Fruit fly (Drosophila melanogaster) whole organism, embryonic: ENCODE results near the gene CG8349.

ENCODE experiments used
- Antp ChIP-seq: fragments of 200-800 bp; sonication (Bioruptor generic); optimal IDR thresholded peaks from 3 replicates; lab custom pipeline; 2016; ENCODE audit warnings: missing biosample characterization, missing genetic modification characterization
- CG10321 ChIP-seq: fragments of 200-800 bp; sonication (Bioruptor generic); IDR thresholded peaks from 2 replicates; pipeline ENCODE4 v1.3.6; 2022; ENCODE audit warnings: missing biosample characterization, missing genetic modification characterization
- CG12155 ChIP-seq: fragments of 200-800 bp; sonication (Bioruptor generic); optimal IDR thresholded peaks from 3 replicates; lab custom pipeline; 2016; ENCODE audit warnings: missing biosample characterization, missing genetic modification characterization
- CG1233 ChIP-seq: fragments of 200-800 bp; sonication (Bioruptor generic); optimal IDR thresholded peaks from 4 replicates; lab custom pipeline; 2018; ENCODE audit warnings: missing biosample characterization, mild to moderate bottlenecking, missing genetic modification characterization
- CG13123 ChIP-seq: fragments of 200-800 bp; sonication (Bioruptor generic); optimal IDR thresholded peaks from 2 replicates; lab custom pipeline; 2016; ENCODE audit warnings: missing biosample characterization, missing genetic modification characterization
- CG14014 ChIP-seq: fragments of 200-800 bp; sonication (Bioruptor generic); IDR thresholded peaks from 2 replicates; pipeline ENCODE4 v1.3.6; 2022; ENCODE audit warnings: missing biosample characterization, missing genetic modification characterization
- CG14050 ChIP-seq: fragments of 200-800 bp; sonication (Bioruptor generic); IDR thresholded peaks from 3 replicates; pipeline ENCODE4 v1.3.6; 2022; ENCODE audit warnings: missing biosample characterization, missing genetic modification characterization
- CG17186 ChIP-seq: fragments of 200-800 bp; sonication (Bioruptor generic); optimal IDR thresholded peaks from 3 replicates; lab custom pipeline; 2017; ENCODE audit warnings: missing biosample characterization, missing genetic modification reagents, missing genetic modification characterization
- CG17829 ChIP-seq: fragments of 200-800 bp; optimal IDR thresholded peaks from 2 replicates; lab custom pipeline; 2019; ENCODE audit warnings: missing biosample characterization, mild to moderate bottlenecking, missing genetic modification characterization, moderate library complexity
- CG1832 ChIP-seq: fragments of 200-800 bp; sonication (Bioruptor generic); optimal IDR thresholded peaks from 2 replicates; lab custom pipeline; 2017; ENCODE audit warnings: missing biosample characterization, mild to moderate bottlenecking, missing genetic modification characterization, inconsistent platforms
- CG18764 ChIP-seq: fragments of 200-800 bp; sonication (Bioruptor generic); optimal IDR thresholded peaks from 3 replicates; lab custom pipeline; 2016; ENCODE audit warnings: missing biosample characterization, missing genetic modification characterization
- CG2202 ChIP-seq: fragments of 200-800 bp; sonication (Bioruptor generic); optimal IDR thresholded peaks from 2 replicates; lab custom pipeline; 2018; ENCODE audit warnings: missing biosample characterization, mild to moderate bottlenecking, missing genetic modification characterization
- CG2678 ChIP-seq: fragments of 200-800 bp; sonication (Bioruptor generic); optimal IDR thresholded peaks from 3 replicates; lab custom pipeline; 2019; ENCODE audit warnings: missing biosample characterization, mild to moderate bottlenecking, missing genetic modification characterization, moderate library complexity
- CG31224 ChIP-seq: fragments of 200-800 bp; sonication (Bioruptor generic); IDR thresholded peaks from 2 replicates; pipeline ENCODE4 v1.3.6; 2022; ENCODE audit warnings: missing biosample characterization, missing genetic modification characterization
- CG32532 ChIP-seq: fragments of 200-800 bp; sonication (Bioruptor generic); IDR thresholded peaks from 2 replicates; pipeline ENCODE4 v1.3.6; 2022; ENCODE audit warnings: missing biosample characterization, missing genetic modification characterization
- CG4707 ChIP-seq: fragments of 200-800 bp; sonication (Bioruptor generic); optimal IDR thresholded peaks from 2 replicates; lab custom pipeline; 2018; ENCODE audit warnings: missing biosample characterization, mild to moderate bottlenecking, missing genetic modification characterization, moderate library complexity
- CG4730 ChIP-seq: fragments of 200-800 bp; sonication (Bioruptor generic); IDR thresholded peaks from 2 replicates; pipeline ENCODE4 v1.3.6; 2022; ENCODE audit warnings: missing biosample characterization, missing genetic modification characterization
- CG5180 ChIP-seq: fragments of 200-800 bp; sonication (Bioruptor generic); optimal IDR thresholded peaks from 3 replicates; lab custom pipeline; 2017; ENCODE audit warnings: missing biosample characterization, missing genetic modification characterization, mild to moderate bottlenecking, moderate library complexity, missing genetic modification reagents
- CG5245 ChIP-seq: fragments of 200-800 bp; sonication (Bioruptor generic); optimal IDR thresholded peaks from 3 replicates; lab custom pipeline; 2016; ENCODE audit warnings: missing biosample characterization, missing genetic modification characterization
- CG7271 ChIP-seq: fragments of 200-800 bp; sonication (Bioruptor generic); optimal IDR thresholded peaks from 2 replicates; lab custom pipeline; 2018; ENCODE audit warnings: missing biosample characterization, mild to moderate bottlenecking, missing genetic modification characterization, moderate library complexity
- CG7372 ChIP-seq: fragments of 200-800 bp; sonication (Bioruptor generic); IDR thresholded peaks from 2 replicates; pipeline ENCODE4 v1.3.6; 2022; ENCODE audit warnings: missing biosample characterization, missing genetic modification characterization
- CG7556 ChIP-seq: fragments of 200-800 bp; sonication (Bioruptor generic); optimal IDR thresholded peaks from 2 replicates; lab custom pipeline; 2017; ENCODE audit warnings: missing biosample characterization, mild to moderate bottlenecking, missing genetic modification characterization
- CG7963 ChIP-seq: fragments of 200-800 bp; sonication (Bioruptor generic); IDR thresholded peaks from 3 replicates; pipeline ENCODE4 v1.3.6; 2022; ENCODE audit warnings: missing biosample characterization, missing genetic modification characterization; ENCODE audit not compliant: partially characterized antibody
- CG8944 ChIP-seq: fragments of 200-800 bp; sonication (Bioruptor generic); optimal IDR thresholded peaks from 3 replicates; lab custom pipeline; 2016; ENCODE audit warnings: missing biosample characterization, missing genetic modification characterization
- CG9215 ChIP-seq: fragments of 200-800 bp; sonication (Bioruptor generic); IDR thresholded peaks from 2 replicates; pipeline ENCODE4 v1.3.6; 2022; ENCODE audit warnings: missing biosample characterization, missing genetic modification characterization
- Dbx ChIP-seq: fragments of 200-800 bp; sonication (Bioruptor generic); IDR thresholded peaks from 3 replicates; pipeline ENCODE4 v1.3.6; 2022; ENCODE audit warnings: missing biosample characterization, missing genetic modification characterization
- Dip2 ChIP-seq: fragments of 200-800 bp; sonication (Bioruptor generic); IDR thresholded peaks from 2 replicates; pipeline ENCODE4 v1.3.6; 2022; ENCODE audit warnings: missing biosample characterization, missing genetic modification characterization
- Doc3 ChIP-seq: fragments of 200-800 bp; sonication (Bioruptor generic); IDR thresholded peaks from 3 replicates; pipeline ENCODE4 v1.3.6; 2022; ENCODE audit warnings: missing biosample characterization, missing genetic modification characterization; ENCODE audit not compliant: partially characterized antibody
- Gsc ChIP-seq: fragments of 200-800 bp; sonication (Bioruptor generic); IDR thresholded peaks from 2 replicates; pipeline ENCODE4 v1.3.6; 2022; ENCODE audit warnings: missing biosample characterization, missing genetic modification characterization
- HmgD ChIP-seq: fragments of 200-800 bp; sonication (Bioruptor generic); optimal IDR thresholded peaks from 3 replicates; lab custom pipeline; 2016; ENCODE audit warnings: missing biosample characterization, missing genetic modification characterization
- Meics ChIP-seq: fragments of 200-800 bp; sonication (Bioruptor generic); optimal IDR thresholded peaks from 2 replicates; lab custom pipeline; 2017; ENCODE audit warnings: missing biosample characterization, mild to moderate bottlenecking, missing genetic modification characterization
- Myb ChIP-seq: fragments of 200-800 bp; sonication (Bioruptor generic); optimal IDR thresholded peaks from 2 replicates; lab custom pipeline; 2016; ENCODE audit warnings: missing biosample characterization, missing genetic modification characterization
- Pdp1 ChIP-seq, 2 experiments: fragments of 200-800 bp; sonication (Bioruptor generic); optimal IDR thresholded peaks; 3 replicates each; lab custom pipeline; 2016; ENCODE audit warnings: missing biosample characterization in 2 of 2, missing genetic modification characterization in 2 of 2, mild to moderate bottlenecking in 1 of 2, moderate library complexity in 1 of 2
- Sin3A ChIP-seq: fragments of >200 bp; optimal IDR thresholded peaks from 2 replicates; lab custom pipeline; 2018
- Sry-β ChIP-seq: fragments of 200-800 bp; sonication (Bioruptor generic); optimal IDR thresholded peaks from 2 replicates; lab custom pipeline; 2018; ENCODE audit warnings: missing biosample characterization, mild to moderate bottlenecking, missing genetic modification characterization, moderate library complexity
- Tbp ChIP-seq: fragments of >200 bp; optimal IDR thresholded peaks from 2 replicates; lab custom pipeline; 2018; ENCODE audit warnings: missing biosample characterization, missing genetic modification characterization
- Vsx1 ChIP-seq: fragments of 200-800 bp; sonication (Bioruptor generic); optimal IDR thresholded peaks from 2 replicates; lab custom pipeline; 2017; ENCODE audit warnings: missing biosample characterization, mild to moderate bottlenecking, missing genetic modification characterization, missing genetic modification reagents
- ab ChIP-seq: fragments of 200-800 bp; sonication (Bioruptor generic); optimal IDR thresholded peaks from 2 replicates; lab custom pipeline; 2016; ENCODE audit warnings: missing biosample characterization, missing genetic modification characterization
- bigmax ChIP-seq: fragments of 200-800 bp; sonication (Bioruptor generic); optimal IDR thresholded peaks from 2 replicates; lab custom pipeline; 2018; ENCODE audit warnings: missing biosample characterization, mild to moderate bottlenecking, missing genetic modification characterization
- dmrt11E ChIP-seq: fragments of 200-800 bp; sonication (Bioruptor generic); optimal IDR thresholded peaks from 3 replicates; lab custom pipeline; 2018; ENCODE audit warnings: missing biosample characterization, mild to moderate bottlenecking, missing genetic modification characterization, moderate library complexity
- dpn ChIP-seq, 2 experiments: fragments of 200-800 bp; sonication (Bioruptor generic); optimal IDR thresholded peaks; 3 replicates each; lab custom pipeline; 2016; ENCODE audit warnings: missing biosample characterization in 2 of 2, missing genetic modification characterization in 2 of 2
- ems ChIP-seq: fragments of 200-800 bp; sonication (Bioruptor generic); optimal IDR thresholded peaks from 3 replicates; lab custom pipeline; 2016; ENCODE audit warnings: missing biosample characterization, missing genetic modification characterization
- ham ChIP-seq: fragments of 200-800 bp; sonication (Bioruptor generic); IDR thresholded peaks from 2 replicates; pipeline ENCODE4 v1.3.6; 2022; ENCODE audit warnings: missing biosample characterization, missing genetic modification characterization
- lov ChIP-seq, 2 experiments: fragments of 200-800 bp in 1 of 2; fragments of >200 bp in 1 of 2; sonication (Bioruptor generic) in 1 of 2; IDR thresholded peaks in 1 of 2; optimal IDR thresholded peaks in 1 of 2; 2 replicates in 1 of 2; 3 replicates in 1 of 2; pipeline versions ENCODE4 v1.3.6 to Lab custom; 2017 to 2022; ENCODE audit warnings: missing biosample characterization in 1 of 2, missing genetic modification characterization in 1 of 2
- odd ChIP-seq: fragments of 200-800 bp; sonication (Bioruptor generic); optimal IDR thresholded peaks from 2 replicates; lab custom pipeline; 2017; ENCODE audit warnings: missing biosample characterization, mild to moderate bottlenecking, missing genetic modification characterization
- pita ChIP-seq: fragments of 200-800 bp; sonication (Bioruptor generic); optimal IDR thresholded peaks from 2 replicates; lab custom pipeline; 2017; ENCODE audit warnings: missing biosample characterization, mild to moderate bottlenecking, missing genetic modification characterization
- salm ChIP-seq: fragments of 200-800 bp; sonication (Bioruptor generic); optimal IDR thresholded peaks from 2 replicates; lab custom pipeline; 2018; ENCODE audit warnings: missing biosample characterization, mild to moderate bottlenecking, missing genetic modification characterization
- shn ChIP-seq: fragments of 200-800 bp; sonication (Bioruptor generic); optimal IDR thresholded peaks from 3 replicates; lab custom pipeline; 2016; ENCODE audit warnings: missing biosample characterization, missing genetic modification characterization
- sisA ChIP-seq: fragments of 200-800 bp; sonication (Bioruptor generic); IDR thresholded peaks from 2 replicates; pipeline ENCODE4 v1.3.6; 2022; ENCODE audit warnings: missing biosample characterization, missing genetic modification characterization
- tio ChIP-seq: fragments of 200-800 bp; sonication (Bioruptor generic); optimal IDR thresholded peaks from 2 replicates; lab custom pipeline; 2017; ENCODE audit warnings: missing biosample characterization, missing genetic modification characterization, inconsistent platforms

CG8349 gene

dm6 chr2L:8212666-8213270 is 2.9 kb upstream of the CG8349 start, which contains the start of the genes CG8372 and CG8360 (continued):
- TF ChIP-seq bigmax (GFP tag; lab: Kevin White, UChicago) (peak; percentile 76), Myb (GFP tag; lab: Kevin White, UChicago) (peak; percentile 95), CG1233 (peak; percentile 98), CG4707 (GFP tag; lab: Kevin White, UChicago) (peak; percentile 95), CG13123 (peak; percentile 98), CG14014 (GFP tag; lab: Robert Waterston, UW) (peak; percentile 99), CG32532 (GFP tag; lab: Robert Waterston, UW) (peak; percentile 99), CG31224 (GFP tag; lab: Robert Waterston, UW) (peak; percentile 97), Sry-β (GFP tag; lab: Kevin White, UChicago) (peak; percentile 72), CG1832 (GFP tag; lab: Kevin White, UChicago) (no peak), ems (GFP tag; lab: Kevin White, UChicago) (peak; percentile 99), Gsc (GFP tag; lab: Robert Waterston, UW) (peak; percentile 97), CG10321 (GFP tag; lab: Robert Waterston, UW) (peak; percentile 88), CG4730 (GFP tag; lab: Robert Waterston, UW) (peak; percentile 99), dpn (GFP tag; optimal IDR thresholded peaks at IDR 0.05; lab: Kevin White, UChicago) (peak; percentile 99), sisA (GFP tag; lab: Robert Waterston, UW) (peak; percentile 99), Dbx (GFP tag; lab: Robert Waterston, UW) (peak; percentile 98), pita (GFP tag; lab: Kevin White, UChicago) (no peak), dmrt11E (tag; lab: Kevin White, UChicago) (peak; percentile 95), Tbp (GFP tag; lab: Kevin White, UChicago) (no peak), CG17829 (tag; lab: Kevin White, UChicago) (peak; percentile 98), Meics (peak; percentile 98), Antp (GFP tag; lab: Kevin White, UChicago) (peak; percentile 99), lov (optimal IDR thresholded peaks at IDR 0.05; lab: Kevin White, UChicago) (no peak), lov (GFP tag; IDR thresholded peaks at IDR 0.05; lab: Robert Waterston, UW) (peak; percentile 99), tio (peak; percentile 98), CG5245 (GFP tag; lab: Kevin White, UChicago) (peak; percentile 99), CG7372 (GFP tag; lab: Robert Waterston, UW) (peak; percentile 99), CG2202 (peak; percentile 98), ham (peak; percentile 93), Pdp1 (GFP tag; optimal IDR thresholded peaks at IDR 0.05; lab: Kevin White, UChicago) (peak; percentile 98 to 99), Dip2 (peak; percentile 74; the same call in 1 of the 2 replicates), CG2678 (peak; percentile 99), odd (GFP tag; lab: Kevin White, UChicago) (peak; percentile 97), CG9215 (GFP tag; lab: Robert Waterston, UW) (peak; percentile 97), salm (tag; lab: Kevin White, UChicago) (peak; percentile 94), Doc3 (GFP tag; lab: Robert Waterston, UW) (peak; percentile 22; the same call in 1 of the 3 replicates), HmgD (GFP tag; lab: Kevin White, UChicago) (peak; percentile 99), CG5180 (GFP tag; lab: Kevin White, UChicago) (peak; percentile 91), CG7963 (GFP tag; lab: Robert Waterston, UW) (no peak), shn (GFP tag; lab: Kevin White, UChicago) (peak; percentile 99), CG8944 (GFP tag; lab: Kevin White, UChicago) (peak; percentile 99), CG7271 (tag; lab: Kevin White, UChicago) (peak; percentile 96), Sin3A (lab: Kevin White, UChicago) (peak; percentile 65), CG12155 (peak; percentile 98), CG17186 (peak; percentile 95), ab (GFP tag; lab: Kevin White, UChicago) (peak; percentile 99), CG14050 (GFP tag; lab: Robert Waterston, UW) (peak; percentile 99), Vsx1 (GFP tag; lab: Kevin White, UChicago) (peak; percentile 96), CG18764 (peak; percentile 98), CG7556 (GFP tag; lab: Kevin White, UChicago) (peak; percentile 98)
